Worm (Caenorhabditis elegans): ENCODE results near the gene ttbk-2.2.
"Not testable (repeated sequence)": the region's sequence is repeated elsewhere in the genome, so short reads cannot be mapped to it uniquely, and the experiment has no call there.

DNA sequence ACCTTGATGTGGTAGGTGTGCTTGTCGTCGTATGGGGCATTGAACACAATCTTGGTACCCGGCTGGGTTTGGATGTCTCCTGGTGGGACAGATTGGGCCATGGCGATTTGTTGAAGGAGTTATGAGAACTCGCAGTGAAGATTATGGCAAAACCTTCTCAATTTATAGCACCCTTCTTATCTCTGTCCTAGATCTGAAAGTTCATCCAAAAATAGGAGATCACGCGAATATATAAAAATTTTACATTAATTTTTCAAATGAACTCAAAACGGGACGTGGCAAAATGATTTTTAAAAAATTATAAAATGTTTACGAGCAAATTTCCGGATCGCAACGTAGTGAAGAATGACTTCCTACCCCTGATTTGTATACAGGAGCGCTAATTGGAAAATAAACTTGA lies 1.8 kb downstream of the ttbk-2.2 start, which contains the start of gene msp-53:
- TF ChIP-seq unc-62 (GFP tag; optimal IDR thresholded peaks at IDR 0.05); mab-5 (tag; optimal IDR thresholded peaks at IDR 0.05); ztf-11 (tag; optimal IDR thresholded peaks at IDR 0.05); nhr-76 (tag; optimal IDR thresholded peaks at IDR 0.05); blmp-1 (tag; optimal IDR thresholded peaks at IDR 0.05); nhr-237 (tag; optimal IDR thresholded peaks at IDR 0.05); lsy-2 (tag; optimal IDR thresholded peaks at IDR 0.05); snpc-4 (tag; optimal IDR thresholded peaks at IDR 0.05); unc-39 (tag; optimal IDR thresholded peaks at IDR 0.05); elt-3 (tag; optimal IDR thresholded peaks at IDR 0.05); nhr-28 (tag; optimal IDR thresholded peaks at IDR 0.05); sptf-1 (tag; optimal IDR thresholded peaks at IDR 0.05); bed-3 (GFP tag; optimal IDR thresholded peaks at IDR 0.05): not testable (repeated sequence)
